Worm (Caenorhabditis elegans) whole organism, young adult: ENCODE data around the gene F16B4.4.
A peak's percentile ranks its signal among the peaks of the same experiment; 100 is the strongest.

Experiments
- B0035.1 ChIP-seq: sonication (generic microtip); optimal IDR thresholded peaks from 2 replicates; lab custom pipeline; 2016; ENCODE audit warnings: missing genetic modification characterization, mild to moderate bottlenecking, missing compliant biosample characterization, missing genotype, missing genetic modification reagents
- C17E4.6 ChIP-seq: fragments of 200-800 bp; sonication (Bioruptor generic); IDR thresholded peaks from 2 replicates; pipeline ENCODE4 v1.3.6; 2022; ENCODE audit warnings: missing genetic modification reagents, missing genetic modification characterization, missing compliant biosample characterization
- D2030.7 ChIP-seq: fragments of 200-800 bp; sonication (Bioruptor generic); IDR thresholded peaks from 2 replicates; pipeline ENCODE4 v1.3.6; 2022; ENCODE audit warnings: missing genetic modification reagents, missing genetic modification characterization, missing compliant biosample characterization
- F33H1.4 ChIP-seq: fragments of 200-800 bp; sonication (Bioruptor generic); IDR thresholded peaks from 2 replicates; pipeline ENCODE4 v1.3.6; 2022; ENCODE audit warnings: missing genetic modification reagents, missing genetic modification characterization, missing compliant biosample characterization
- F55B11.4 ChIP-seq: sonication (generic microtip); optimal IDR thresholded peaks from 2 replicates; lab custom pipeline; 2016; ENCODE audit warnings: missing compliant biosample characterization, missing genetic modification characterization, borderline replicate concordance; ENCODE audit not compliant: insufficient read depth
- K11D2.4 ChIP-seq: fragments of 200-800 bp; sonication (Bioruptor generic); IDR thresholded peaks from 2 replicates; pipeline ENCODE4 v1.3.6; 2022; ENCODE audit warnings: missing genetic modification reagents, missing genetic modification characterization, missing compliant biosample characterization
- T07F8.4 ChIP-seq: sonication (generic microtip); optimal IDR thresholded peaks from 2 replicates; lab custom pipeline; 2016; ENCODE audit warnings: mild to moderate bottlenecking, missing genetic modification characterization, moderate library complexity, missing compliant biosample characterization
- aptf-2 ChIP-seq: fragments of 200-800 bp; sonication (Bioruptor generic); conservative IDR thresholded peaks from 2 replicates; pipeline ENCODE4 v1.3.6; 2022; ENCODE audit warnings: missing genetic modification reagents, missing genetic modification characterization, missing compliant biosample characterization
- attf-5 ChIP-seq: fragments of 200-800 bp; sonication (Bioruptor generic); optimal IDR thresholded peaks from 2 replicates; lab custom pipeline; 2018; ENCODE audit warnings: mild to moderate bottlenecking, missing genetic modification characterization, missing compliant biosample characterization
- ceh-100 ChIP-seq: fragments of 200-800 bp; sonication (Bioruptor generic); IDR thresholded peaks from 2 replicates; pipeline ENCODE4 v1.3.6; 2022; ENCODE audit warnings: missing genetic modification reagents, missing genetic modification characterization, missing compliant biosample characterization
- ceh-40 ChIP-seq: fragments of 200-800 bp; sonication (Bioruptor generic); IDR thresholded peaks from 2 replicates; pipeline ENCODE4 v1.3.6; 2022; ENCODE audit warnings: missing genetic modification characterization, missing compliant biosample characterization
- dpl-1 ChIP-seq: fragments of 150-350 bp; optimal IDR thresholded peaks from 2 replicates; lab custom pipeline; 2014; ENCODE audit warnings: missing biosample characterization, missing genetic modification reagents, missing genetic modification characterization
- egrh-3 ChIP-seq: fragments of 200-800 bp; sonication (Bioruptor generic); IDR thresholded peaks from 2 replicates; pipeline ENCODE4 v1.3.6; 2022; ENCODE audit warnings: missing genetic modification reagents, missing genetic modification characterization, missing compliant biosample characterization
- ets-4 ChIP-seq: fragments of 200-800 bp; sonication (Bioruptor generic); optimal IDR thresholded peaks from 2 replicates; lab custom pipeline; 2018; ENCODE audit warnings: mild to moderate bottlenecking, missing genetic modification characterization, missing compliant biosample characterization
- fkh-3 ChIP-seq: sonication (generic microtip); optimal IDR thresholded peaks from 2 replicates; lab custom pipeline; 2016; ENCODE audit warnings: mild to moderate bottlenecking, missing genetic modification characterization, missing compliant biosample characterization
- hlh-12 ChIP-seq: sonication (generic microtip); optimal IDR thresholded peaks from 2 replicates; lab custom pipeline; 2016; ENCODE audit warnings: missing genetic modification characterization, missing compliant biosample characterization
- hlh-26 ChIP-seq: fragments of 200-800 bp; sonication (Bioruptor generic); conservative IDR thresholded peaks from 2 replicates; pipeline ENCODE4 v1.3.6; 2022; ENCODE audit warnings: missing genetic modification reagents, missing genetic modification characterization, missing compliant biosample characterization
- hmg-1.2 ChIP-seq: fragments of 200-800 bp; sonication (Bioruptor generic); IDR thresholded peaks from 2 replicates; pipeline ENCODE4 v1.3.6; 2022; ENCODE audit warnings: missing genetic modification reagents, missing genetic modification characterization, missing compliant biosample characterization
- let-526 ChIP-seq: fragments of 200-800 bp; sonication (Bioruptor generic); IDR thresholded peaks from 2 replicates; pipeline ENCODE4 v1.3.6; 2022; ENCODE audit warnings: missing genetic modification reagents, missing genetic modification characterization, missing compliant biosample characterization
- let-607 ChIP-seq, 2 experiments: fragments of 200-800 bp in 1 of 2; sonication (Bioruptor generic) in 1 of 2; sonication (generic microtip) in 1 of 2; optimal IDR thresholded peaks; 2 replicates each; lab custom pipeline; 2016 to 2018; ENCODE audit warnings: mild to moderate bottlenecking in 2 of 2, missing compliant biosample characterization in 2 of 2, missing genetic modification characterization in 2 of 2, moderate library complexity in 2 of 2, missing genotype in 1 of 2
- lin-26 ChIP-seq: fragments of 200-800 bp; sonication (Bioruptor generic); IDR thresholded peaks from 2 replicates; pipeline ENCODE4 v1.3.6; 2022; ENCODE audit warnings: missing genetic modification reagents, missing genetic modification characterization, missing compliant biosample characterization
- lir-1 ChIP-seq: fragments of 200-800 bp; sonication (Bioruptor generic); conservative IDR thresholded peaks from 2 replicates; pipeline ENCODE4 v1.3.6; 2022; ENCODE audit warnings: missing genetic modification reagents, missing genetic modification characterization, missing compliant biosample characterization
- madf-6 ChIP-seq: fragments of 200-800 bp; sonication (Bioruptor generic); IDR thresholded peaks from 2 replicates; pipeline ENCODE4 v1.3.6; 2022; ENCODE audit warnings: missing genetic modification reagents, missing genetic modification characterization, missing compliant biosample characterization
- nfya-1 ChIP-seq: sonication (generic microtip); optimal IDR thresholded peaks from 2 replicates; lab custom pipeline; 2017; ENCODE audit warnings: antibody characterized with exemption, missing compliant biosample characterization, missing genetic modification characterization, borderline replicate concordance; ENCODE audit not compliant: insufficient read depth
- nfya-2 ChIP-seq: fragments of 200-800 bp; sonication (Bioruptor generic); IDR thresholded peaks from 2 replicates; pipeline ENCODE4 v1.3.6; 2022; ENCODE audit warnings: missing genetic modification reagents, missing genetic modification characterization, missing compliant biosample characterization
- nhr-90 ChIP-seq: sonication (generic microtip); optimal IDR thresholded peaks from 2 replicates; lab custom pipeline; 2016; ENCODE audit warnings: missing genotype, mild to moderate bottlenecking, missing genetic modification characterization, missing compliant biosample characterization
- pbrm-1 ChIP-seq: fragments of 200-800 bp; sonication (Bioruptor generic); IDR thresholded peaks from 2 replicates; pipeline ENCODE4 v1.3.6; 2022; ENCODE audit warnings: missing genetic modification reagents, missing genetic modification characterization, missing compliant biosample characterization
- repo-1 ChIP-seq: sonication (generic microtip); optimal IDR thresholded peaks from 2 replicates; lab custom pipeline; 2017; ENCODE audit warnings: mild to moderate bottlenecking, missing genetic modification characterization, missing compliant biosample characterization
- rpc-1 ChIP-seq, 2 experiments: fragments of 150-350 bp in 1 of 2; sonication (generic microtip) in 1 of 2; optimal IDR thresholded peaks; 2 replicates each; lab custom pipeline; 2014 to 2018; ENCODE audit warnings: missing biosample characterization in 1 of 2, missing genetic modification characterization in 1 of 2, missing genetic modification reagents in 1 of 2, missing genotype in 1 of 2
- snpc-3.4 ChIP-seq: sonication (generic microtip); optimal IDR thresholded peaks from 2 replicates; lab custom pipeline; 2017; ENCODE audit warnings: missing genetic modification characterization, mild to moderate bottlenecking, missing compliant biosample characterization, antibody characterized with exemption, moderate library complexity, missing genotype, missing genetic modification reagents
- tbx-9 ChIP-seq: sonication (generic microtip); optimal IDR thresholded peaks from 2 replicates; lab custom pipeline; 2016; ENCODE audit warnings: borderline replicate concordance, missing genetic modification characterization, inconsistent platforms, missing compliant biosample characterization
- xnd-1 ChIP-seq: sonication (generic microtip); optimal IDR thresholded peaks from 2 replicates; lab custom pipeline; 2016; ENCODE audit warnings: missing genotype, missing genetic modification reagents, missing genetic modification characterization, missing compliant biosample characterization

The F16B4.4 gene

DNA sequence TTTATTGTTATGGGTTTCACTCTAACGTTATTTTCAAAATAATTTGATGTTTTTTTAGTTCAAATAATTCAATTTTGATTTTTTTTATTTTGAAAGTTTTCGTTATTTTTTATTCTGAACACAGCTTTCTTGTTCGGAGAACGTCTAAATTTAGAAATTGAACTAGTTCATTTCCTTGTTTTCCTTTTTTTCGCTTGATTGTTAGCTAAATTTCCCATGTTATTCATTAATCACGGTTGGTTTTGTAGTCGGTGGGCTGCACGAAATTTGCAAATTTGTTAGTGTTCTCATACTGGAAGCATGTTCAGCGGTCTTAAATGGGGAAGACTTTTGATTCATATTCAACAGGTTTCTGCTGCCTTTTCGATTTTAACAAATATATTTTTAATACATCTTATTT is 42.0 kb downstream of the F16B4.4 start, which contains the start of gene str-222:
TSS of gene str-222 (plus strand) at position 301 of the 400 bp plus-strand sequence.
- TF ChIP-seq F55B11.4: no peak
- no peak for TF ChIP-seq hmg-1.2
- no peak for TF ChIP-seq aptf-2 (GFP tag; lab: Robert Waterston, UW)
- TF ChIP-seq nfya-1 (tag; lab: Kevin White, UChicago): no peak
- no peak for TF ChIP-seq repo-1 (tag; lab: Kevin White, UChicago)
- TF ChIP-seq snpc-3.4 (tag; lab: Kevin White, UChicago): no peak
- no peak for TF ChIP-seq pbrm-1 (GFP tag; lab: Robert Waterston, UW)
- TF ChIP-seq hlh-12: no peak
- no peak for TF ChIP-seq ets-4 (GFP tag; lab: Kevin White, UChicago)

DNA sequence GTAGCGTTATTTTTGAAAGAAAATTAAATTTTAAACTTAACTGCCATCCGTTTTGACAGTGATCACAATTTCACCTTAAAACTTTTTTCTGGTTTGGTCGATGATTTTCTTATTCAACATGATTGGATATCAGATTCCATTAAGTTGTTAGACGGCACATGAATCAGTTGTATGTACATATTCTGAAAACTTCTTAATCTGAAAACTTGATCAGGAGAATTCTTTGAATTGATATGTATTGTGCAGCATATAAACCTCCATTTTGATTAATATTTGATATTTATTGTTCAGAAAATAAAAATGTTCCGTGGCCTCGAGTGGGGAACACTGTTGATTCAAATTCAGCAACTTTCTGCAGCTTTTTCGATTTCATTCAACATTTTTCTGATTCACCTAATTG is 46.2 kb downstream of the F16B4.4 start, which contains the start of gene str-221:
TSS of gene str-221 (plus strand) at position 301 of the 400 bp plus-strand sequence.
- TF ChIP-seq repo-1 (tag; lab: Kevin White, UChicago) (no peak), nhr-90 (tag; lab: Kevin White, UChicago) (no peak), ceh-100 (GFP tag; lab: Robert Waterston, UW) (no peak), K11D2.4 (GFP tag; lab: Robert Waterston, UW) (no peak), C17E4.6 (GFP tag; lab: Robert Waterston, UW) (no peak), xnd-1 (no peak), snpc-3.4 (tag; lab: Kevin White, UChicago) (no peak), lin-26 (GFP tag; lab: Robert Waterston, UW) (no peak), let-526 (GFP tag; lab: Robert Waterston, UW) (no peak), pbrm-1 (GFP tag; lab: Robert Waterston, UW) (no peak), ceh-40 (GFP tag; lab: Robert Waterston, UW) (no peak), egrh-3 (GFP tag; lab: Robert Waterston, UW) (no peak), madf-6 (GFP tag; lab: Robert Waterston, UW) (no peak)

- TF ChIP-seq tbx-9 (tag; lab: Kevin White, UChicago): no peak
- TF ChIP-seq F33H1.4 (GFP tag; lab: Robert Waterston, UW): no peak
- TF ChIP-seq T07F8.4 (tag; lab: Kevin White, UChicago): no peak
- no peak for TF ChIP-seq dpl-1 (GFP tag; lab: Kevin White, UChicago)
- TF ChIP-seq let-607 (tag; optimal IDR thresholded peaks at IDR 0.05; lab: Kevin White, UChicago): no peak
- TF ChIP-seq B0035.1 (tag; lab: Kevin White, UChicago): no peak
- TF ChIP-seq hlh-26 (GFP tag; lab: Robert Waterston, UW): no peak
Measured at ce11 chrV:1642199-1642598, 48.4 kb downstream of the F16B4.4 start, which contains the start of gene Y46H3D.1. Y46H3D.1 (plus strand) TSS chrV:1642499.

- TF ChIP-seq nfya-2 (GFP tag; lab: Robert Waterston, UW) (0 out of 2 replicates have a peak, but pooled peaks have one; percentile 55), rpc-1 (optimal IDR thresholded peaks at IDR 0.05; lab: Kevin White, UChicago) (no peak), rpc-1 (tag; optimal IDR thresholded peaks at IDR 0.05; lab: Kevin White, UChicago) (no peak)
Measured at ce11 chrV:1642768-1643167, 48.9 kb downstream of the F16B4.4 start.

DNA sequence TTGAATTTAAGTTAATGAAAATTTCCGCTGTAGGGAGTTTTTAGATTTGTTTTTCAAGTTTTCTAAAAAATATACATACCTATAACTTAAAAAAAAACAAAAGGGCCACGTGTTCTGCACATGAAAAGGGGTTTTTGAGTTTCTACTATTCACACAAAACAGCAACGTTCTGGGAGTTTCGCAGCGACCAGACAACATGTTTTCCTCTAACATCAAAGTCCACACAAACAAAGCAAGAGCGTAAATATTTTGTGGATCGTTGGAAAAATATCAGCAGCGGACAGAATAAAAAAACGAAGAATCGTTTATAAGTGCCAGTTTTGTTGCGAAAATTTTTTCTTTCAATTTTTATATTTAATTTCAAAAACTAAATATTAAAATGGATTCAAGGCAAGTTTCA is 50.1 kb downstream of the F16B4.4 start, which contains the start of gene alh-2:
TSS of gene alh-2 (plus strand) at position 284 of the 400 bp plus-strand sequence.
- TF ChIP-seq pbrm-1 (GFP tag; lab: Robert Waterston, UW) (no peak), lir-1 (GFP tag; lab: Robert Waterston, UW) (no peak), fkh-3 (tag; lab: Kevin White, UChicago) (no peak), D2030.7 (GFP tag; lab: Robert Waterston, UW) (no peak), nfya-1 (tag; lab: Kevin White, UChicago) (no peak), attf-5 (GFP tag; lab: Kevin White, UChicago) (no peak)
